Worm (Caenorhabditis elegans) whole organism, late embryonic: ENCODE measurements around the gene Y37E11B.5.

ENCODE experiments used
- C08G9.2 ChIP-seq: sonication (generic microtip); optimal IDR thresholded peaks from 2 replicates; lab custom pipeline; 2016; ENCODE audit warnings: mild to moderate bottlenecking, missing genetic modification characterization, moderate library complexity, missing compliant biosample characterization
- K02D7.2 ChIP-seq: sonication (generic microtip); optimal IDR thresholded peaks from 2 replicates; lab custom pipeline; 2017; ENCODE audit warnings: mild to moderate bottlenecking, missing genetic modification characterization, missing compliant biosample characterization
- K09A11.1 ChIP-seq: sonication (generic microtip); optimal IDR thresholded peaks from 2 replicates; lab custom pipeline; 2017; ENCODE audit warnings: antibody characterized with exemption, mild to moderate bottlenecking, missing genetic modification characterization, missing compliant biosample characterization; ENCODE audit not compliant: insufficient read depth
- T23F11.4 ChIP-seq: fragments of 200-800 bp; sonication (Bioruptor generic); optimal IDR thresholded peaks from 2 replicates; lab custom pipeline; 2018; ENCODE audit warnings: mild to moderate bottlenecking, missing genetic modification characterization, missing compliant biosample characterization
- Y22D7AL.16 ChIP-seq: sonication (generic microtip); optimal IDR thresholded peaks from 2 replicates; lab custom pipeline; 2016; ENCODE audit warnings: missing genetic modification characterization, missing compliant biosample characterization
- ceh-19 ChIP-seq: fragments of 200-800 bp; sonication (Bioruptor generic); optimal IDR thresholded peaks from 2 replicates; lab custom pipeline; 2018; ENCODE audit warnings: mild to moderate bottlenecking, missing genetic modification characterization, missing compliant biosample characterization
- ceh-2 ChIP-seq: sonication (generic microtip); optimal IDR thresholded peaks from 2 replicates; lab custom pipeline; 2016; ENCODE audit warnings: missing genotype, missing genetic modification characterization, missing compliant biosample characterization
- ceh-24 ChIP-seq: sonication (generic microtip); optimal IDR thresholded peaks from 2 replicates; lab custom pipeline; 2016; ENCODE audit warnings: mild to moderate bottlenecking, missing genetic modification characterization, missing compliant biosample characterization
- ceh-30 ChIP-seq: fragments of 150-350 bp; optimal IDR thresholded peaks from 2 replicates; lab custom pipeline; 2014; ENCODE audit warnings: missing biosample characterization, missing genetic modification characterization
- ceh-48 ChIP-seq: sonication (generic microtip); optimal IDR thresholded peaks from 2 replicates; lab custom pipeline; 2016; ENCODE audit warnings: missing genetic modification characterization, inconsistent platforms, missing compliant biosample characterization
- ceh-6 ChIP-seq: fragments of 200-800 bp; sonication (Bioruptor generic); optimal IDR thresholded peaks from 2 replicates; lab custom pipeline; 2018; ENCODE audit warnings: mild to moderate bottlenecking, missing genetic modification characterization, missing compliant biosample characterization
- ceh-9 ChIP-seq: sonication (generic microtip); optimal IDR thresholded peaks from 2 replicates; lab custom pipeline; 2016; ENCODE audit warnings: mild to moderate bottlenecking, missing genetic modification characterization, inconsistent platforms, missing compliant biosample characterization
- che-1 ChIP-seq: sonication (generic microtip); optimal IDR thresholded peaks from 2 replicates; lab custom pipeline; 2016; ENCODE audit warnings: mild to moderate bottlenecking, missing genetic modification characterization, missing compliant biosample characterization
- dmd-4 ChIP-seq: sonication (generic microtip); optimal IDR thresholded peaks from 2 replicates; lab custom pipeline; 2016; ENCODE audit warnings: borderline replicate concordance, missing genetic modification characterization, missing compliant biosample characterization
- dve-1 ChIP-seq: sonication (generic microtip); optimal IDR thresholded peaks from 2 replicates; lab custom pipeline; 2017; ENCODE audit warnings: antibody characterized with exemption, mild to moderate bottlenecking, missing genetic modification characterization, missing compliant biosample characterization
- eyg-1 ChIP-seq: sonication (generic microtip); optimal IDR thresholded peaks from 2 replicates; lab custom pipeline; 2016; ENCODE audit warnings: missing genotype, missing genetic modification characterization, missing compliant biosample characterization
- fax-1 ChIP-seq: sonication (generic microtip); optimal IDR thresholded peaks from 2 replicates; lab custom pipeline; 2016; ENCODE audit warnings: missing genotype, missing genetic modification characterization, missing compliant biosample characterization
- fkh-6 ChIP-seq: sonication (generic microtip); optimal IDR thresholded peaks from 2 replicates; lab custom pipeline; 2016; ENCODE audit warnings: missing genetic modification characterization, missing compliant biosample characterization
- gmeb-2 ChIP-seq: sonication (generic microtip); optimal IDR thresholded peaks from 2 replicates; lab custom pipeline; 2016; ENCODE audit warnings: missing genetic modification characterization, inconsistent platforms, missing compliant biosample characterization
- hlh-15 ChIP-seq: sonication (generic microtip); optimal IDR thresholded peaks from 2 replicates; lab custom pipeline; 2016; ENCODE audit warnings: missing genetic modification characterization, missing compliant biosample characterization
- hlh-30 ChIP-seq: sonication (generic microtip); optimal IDR thresholded peaks from 2 replicates; lab custom pipeline; 2017; ENCODE audit warnings: antibody characterized with exemption, missing genetic modification characterization, missing compliant biosample characterization; ENCODE audit not compliant: insufficient read depth
- hlh-6 ChIP-seq: sonication (generic microtip); optimal IDR thresholded peaks from 2 replicates; lab custom pipeline; 2016; ENCODE audit warnings: missing genotype, missing genetic modification characterization, missing compliant biosample characterization
- lim-6 ChIP-seq: sonication (generic microtip); optimal IDR thresholded peaks from 2 replicates; lab custom pipeline; 2016; ENCODE audit warnings: missing genetic modification characterization, missing compliant biosample characterization
- lin-11 ChIP-seq: fragments of 200-800 bp; sonication (Bioruptor generic); optimal IDR thresholded peaks from 2 replicates; lab custom pipeline; 2018; ENCODE audit warnings: mild to moderate bottlenecking, missing genetic modification characterization, missing compliant biosample characterization
- madf-2 ChIP-seq: sonication (generic microtip); optimal IDR thresholded peaks from 2 replicates; lab custom pipeline; 2017; ENCODE audit warnings: missing genetic modification characterization, missing compliant biosample characterization
- mec-3 ChIP-seq: sonication (generic microtip); optimal IDR thresholded peaks from 2 replicates; lab custom pipeline; 2016; ENCODE audit warnings: borderline replicate concordance, missing genetic modification characterization, missing compliant biosample characterization
- nfya-1 ChIP-seq: sonication (generic microtip); optimal IDR thresholded peaks from 2 replicates; lab custom pipeline; 2017; ENCODE audit warnings: missing genetic modification characterization, mild to moderate bottlenecking, missing compliant biosample characterization, antibody characterized with exemption, moderate library complexity
- nhr-11 ChIP-seq: fragments of 150-350 bp; optimal IDR thresholded peaks from 2 replicates; lab custom pipeline; 2014; ENCODE audit warnings: missing biosample characterization, missing genetic modification characterization
- odd-2 ChIP-seq: sonication (generic microtip); optimal IDR thresholded peaks from 2 replicates; lab custom pipeline; 2017; ENCODE audit warnings: antibody characterized with exemption, mild to moderate bottlenecking, missing genetic modification characterization, missing compliant biosample characterization
- pag-3 ChIP-seq: sonication (generic microtip); optimal IDR thresholded peaks from 2 replicates; lab custom pipeline; 2016; ENCODE audit warnings: missing compliant biosample characterization, missing genetic modification characterization, borderline replicate concordance
- pha-4 ChIP-seq: fragments of 150-350 bp; optimal IDR thresholded peaks from 2 replicates; lab custom pipeline; 2018; ENCODE audit warnings: missing biosample characterization, missing genetic modification reagents, missing genetic modification characterization
- pqm-1 ChIP-seq: sonication (generic microtip); optimal IDR thresholded peaks from 2 replicates; lab custom pipeline; 2016; ENCODE audit warnings: missing genetic modification characterization, missing compliant biosample characterization
- pros-1 ChIP-seq: fragments of 150-350 bp; optimal IDR thresholded peaks from 2 replicates; lab custom pipeline; 2014; ENCODE audit warnings: missing biosample characterization, missing genetic modification reagents, missing genetic modification characterization
- ref-2 ChIP-seq: sonication (generic microtip); optimal IDR thresholded peaks from 2 replicates; lab custom pipeline; 2016; ENCODE audit warnings: missing genetic modification characterization, missing compliant biosample characterization
- rnt-1 ChIP-seq: sonication (generic microtip); optimal IDR thresholded peaks from 2 replicates; lab custom pipeline; 2016; ENCODE audit warnings: missing genetic modification characterization, missing compliant biosample characterization
- sdc-2 ChIP-seq: sonication (generic microtip); optimal IDR thresholded peaks from 2 replicates; lab custom pipeline; 2016; ENCODE audit warnings: missing genotype, missing genetic modification characterization, missing compliant biosample characterization
- sox-4 ChIP-seq: sonication (generic microtip); optimal IDR thresholded peaks from 2 replicates; lab custom pipeline; 2017; ENCODE audit warnings: mild to moderate bottlenecking, missing genetic modification characterization, inconsistent platforms, missing compliant biosample characterization
- syd-9 ChIP-seq: sonication (generic microtip); optimal IDR thresholded peaks from 2 replicates; lab custom pipeline; 2016; ENCODE audit warnings: mild to moderate bottlenecking, missing genetic modification characterization, moderate library complexity, missing compliant biosample characterization
- tbx-7 ChIP-seq: sonication (generic microtip); optimal IDR thresholded peaks from 2 replicates; lab custom pipeline; 2016; ENCODE audit warnings: missing genotype, missing genetic modification characterization, missing compliant biosample characterization
- unc-3 ChIP-seq, 2 experiments: fragments of 200-800 bp in 1 of 2; sonication (Bioruptor generic) in 1 of 2; sonication (generic microtip) in 1 of 2; conservative IDR thresholded peaks in 1 of 2; optimal IDR thresholded peaks in 1 of 2; 2 replicates each; pipeline versions ENCODE4 v1.3.6 to Lab custom; 2016 to 2022; ENCODE audit warnings: missing compliant biosample characterization in 2 of 2, missing genetic modification characterization in 2 of 2, missing genetic modification reagents in 1 of 2
- unc-42 ChIP-seq: sonication (generic microtip); optimal IDR thresholded peaks from 2 replicates; lab custom pipeline; 2016; ENCODE audit warnings: missing genotype, missing genetic modification characterization, missing compliant biosample characterization
- unc-55 ChIP-seq: sonication (generic microtip); optimal IDR thresholded peaks from 2 replicates; lab custom pipeline; 2017; ENCODE audit warnings: missing biosample characterization, missing genetic modification reagents, missing genetic modification characterization
- unc-86 ChIP-seq: sonication (generic microtip); optimal IDR thresholded peaks from 2 replicates; lab custom pipeline; 2016; ENCODE audit warnings: missing genetic modification characterization, missing compliant biosample characterization
- zip-5 ChIP-seq: sonication (generic microtip); optimal IDR thresholded peaks from 2 replicates; lab custom pipeline; 2016; ENCODE audit warnings: missing genetic modification characterization, missing compliant biosample characterization
- ztf-16 ChIP-seq: sonication (generic microtip); optimal IDR thresholded peaks from 2 replicates; lab custom pipeline; 2017; ENCODE audit warnings: missing genetic modification characterization, missing compliant biosample characterization

Gene Y37E11B.5

ce11 chrIV:3642189-3642588, 43.8 kb upstream of the Y37E11B.5 start, which contains the start of gene CC8.3:
CC8.3 (minus strand) TSS chrIV:3642289.
- no peak for TF ChIP-seq C08G9.2 (tag; lab: Kevin White, UChicago)
- TF ChIP-seq eyg-1 (tag; lab: Kevin White, UChicago): no peak
- no peak for TF ChIP-seq fkh-6 (tag; lab: Kevin White, UChicago)
- no peak for TF ChIP-seq pag-3 (tag; lab: Kevin White, UChicago)
- TF ChIP-seq sox-4: no peak
- no peak for TF ChIP-seq nfya-1
- TF ChIP-seq, all 69 proteins: peak for 0

- TF ChIP-seq C08G9.2 (tag; lab: Kevin White, UChicago): peak; percentile 22
- TF ChIP-seq ceh-30 (tag; lab: Kevin White, UChicago): no peak
- TF ChIP-seq, all 69 proteins: peak for 1
These were observed 40.0 kb upstream of the Y37E11B.5 start for ce11 chrIV:3638250-3638926.

ce11 chrIV:3636528-3637129, 38.3 kb upstream of the Y37E11B.5 start, which contains the start of gene madf-9:
madf-9 (plus strand) TSS chrIV:3637079.
- no peak for TF ChIP-seq unc-86 (tag; lab: Kevin White, UChicago)
- no peak for TF ChIP-seq lim-6
- no peak for TF ChIP-seq nhr-11 (tag; lab: Kevin White, UChicago)
- TF ChIP-seq zip-5 (tag; lab: Kevin White, UChicago): no peak
- TF ChIP-seq rnt-1 (tag; lab: Kevin White, UChicago): peak; percentile 28
- no peak for TF ChIP-seq pqm-1 (tag; lab: Kevin White, UChicago)
- no peak for TF ChIP-seq tbx-7
- TF ChIP-seq fkh-6 (tag; lab: Kevin White, UChicago): no peak
- TF ChIP-seq ceh-48 (tag; lab: Kevin White, UChicago): no peak
- TF ChIP-seq unc-3 (GFP tag; conservative IDR thresholded peaks at IDR 0.05; lab: Robert Waterston, UW): no peak
- no peak for TF ChIP-seq unc-3 (tag; optimal IDR thresholded peaks at IDR 0.05; lab: Kevin White, UChicago)
- no peak for TF ChIP-seq che-1 (tag; lab: Kevin White, UChicago)
- TF ChIP-seq lin-11 (tag; lab: Kevin White, UChicago): no peak
- no peak for TF ChIP-seq K02D7.2
- TF ChIP-seq ref-2 (tag; lab: Kevin White, UChicago): peak; percentile 27
- TF ChIP-seq sox-4: no peak
- peak; percentile 32 for TF ChIP-seq ceh-19 (GFP tag; lab: Kevin White, UChicago)
- TF ChIP-seq ztf-16 (tag; lab: Kevin White, UChicago): no peak
- TF ChIP-seq unc-55 (GFP tag; lab: Kevin White, UChicago): no peak
- no peak for TF ChIP-seq dmd-4 (tag; lab: Kevin White, UChicago)
- TF ChIP-seq gmeb-2 (tag; lab: Kevin White, UChicago): no peak
- no peak for TF ChIP-seq hlh-15 (tag; lab: Kevin White, UChicago)
- peak; percentile 41 for TF ChIP-seq ceh-2 (tag; lab: Kevin White, UChicago)
- TF ChIP-seq syd-9 (tag; lab: Kevin White, UChicago): peak; percentile 41
- peak; percentile 41 for TF ChIP-seq hlh-30 (tag; lab: Kevin White, UChicago)
- peak; percentile 63 for TF ChIP-seq pros-1 (tag; lab: Kevin White, UChicago)
- TF ChIP-seq ceh-9: no peak
- no peak for TF ChIP-seq T23F11.4 (GFP tag; lab: Kevin White, UChicago)
- TF ChIP-seq sdc-2 (tag; lab: Kevin White, UChicago): peak; percentile 43
- no peak for TF ChIP-seq odd-2
- no peak for TF ChIP-seq ceh-30 (tag; lab: Kevin White, UChicago)
- TF ChIP-seq K09A11.1 (tag; lab: Kevin White, UChicago): no peak
- no peak for TF ChIP-seq hlh-6 (tag; lab: Kevin White, UChicago)
- peak; percentile 32 for TF ChIP-seq C08G9.2 (tag; lab: Kevin White, UChicago)
- peak; percentile 36 for TF ChIP-seq dve-1 (tag; lab: Kevin White, UChicago)
- TF ChIP-seq ceh-24: no peak
- TF ChIP-seq pha-4 (tag; lab: Kevin White, UChicago): no peak
- TF ChIP-seq madf-2 (tag; lab: Kevin White, UChicago): no peak
- no peak for TF ChIP-seq Y22D7AL.16
- TF ChIP-seq mec-3 (tag; lab: Kevin White, UChicago): no peak
- no peak for TF ChIP-seq ceh-6
- peak; percentile 21 for TF ChIP-seq fax-1 (tag; lab: Kevin White, UChicago)
- peak; percentile 22 for TF ChIP-seq unc-42 (tag; lab: Kevin White, UChicago)
